Fruit fly (Drosophila melanogaster): ENCODE results near the gene TotE.
A peak's percentile ranks its signal among the peaks of the same experiment; 100 is the strongest.

The TotE gene

dm6 chr2L:19866540-19867318 is 46.6 kb downstream of the TotE start (continued):
- no peak for TF ChIP-seq Myb (GFP tag; optimal IDR thresholded peaks at IDR 0.05)
- no peak for TF ChIP-seq CG34376 (GFP tag; optimal IDR thresholded peaks at IDR 0.05)
- no peak for TF ChIP-seq CG7745 (tag; optimal IDR thresholded peaks at IDR 0.05)
- TF ChIP-seq CG8359 (GFP tag; optimal IDR thresholded peaks at IDR 0.05; ENCODE audit: borderline replicate concordance) = peak; percentile 10
- TF ChIP-seq Hmx (GFP tag; optimal IDR thresholded peaks at IDR 0.05) = no peak
- TF ChIP-seq Spps (tag; optimal IDR thresholded peaks at IDR 0.05) = peak; percentile 9
- peak; percentile 61 for TF ChIP-seq D19A (tag; optimal IDR thresholded peaks at IDR 0.05)
- peak; percentile 93 for TF ChIP-seq kni (GFP tag; optimal IDR thresholded peaks at IDR 0.05)
- peak; percentile 66; the same call in 1 of the 3 replicates for TF ChIP-seq CG11456 (GFP tag; IDR thresholded peaks at IDR 0.05)
- TF ChIP-seq knrl (GFP tag; IDR thresholded peaks at IDR 0.05; ENCODE audit: partially characterized antibody) = no peak
- TF ChIP-seq vfl (GFP tag; optimal IDR thresholded peaks at IDR 0.05) = peak; percentile 17
- peak; percentile 44 for TF ChIP-seq CHES-1-like (GFP tag; optimal IDR thresholded peaks at IDR 0.05)
- TF ChIP-seq CG6813 (GFP tag; optimal IDR thresholded peaks at IDR 0.05) = peak; percentile 9
- TF ChIP-seq Sry-δ (GFP tag; optimal IDR thresholded peaks at IDR 0.05) = no peak
- TF ChIP-seq cas (GFP tag; IDR thresholded peaks at IDR 0.05) = no peak
- 0 out of 3 replicates have a peak, but pooled peaks have one; percentile 30 for TF ChIP-seq CG6175 (GFP tag; IDR thresholded peaks at IDR 0.05)
- TF ChIP-seq HLH54F (GFP tag; optimal IDR thresholded peaks at IDR 0.05) = peak; percentile 27
- no peak for TF ChIP-seq kah (GFP tag; optimal IDR thresholded peaks at IDR 0.05)
- no peak for TF ChIP-seq Opbp (GFP tag; IDR thresholded peaks at IDR 0.05; ENCODE audit: partially characterized antibody)
- peak; percentile 41 for TF ChIP-seq Antp (GFP tag; optimal IDR thresholded peaks at IDR 0.05)
- peak; percentile 39 for TF ChIP-seq PHDP (tag; optimal IDR thresholded peaks at IDR 0.05)
- TF ChIP-seq Gsc (GFP tag; IDR thresholded peaks at IDR 0.05) = no peak
- TF ChIP-seq dm (GFP tag; optimal IDR thresholded peaks at IDR 0.05) = no peak
- TF ChIP-seq CG18476 (GFP tag; optimal IDR thresholded peaks at IDR 0.05) = no peak
- TF ChIP-seq CG1024 (GFP tag; IDR thresholded peaks at IDR 0.05) = no peak
- no peak for TF ChIP-seq CG7271 (tag; optimal IDR thresholded peaks at IDR 0.05)
- TF ChIP-seq CG4282 (GFP tag; optimal IDR thresholded peaks at IDR 0.05) = no peak
- no peak for TF ChIP-seq CG10147 (GFP tag; optimal IDR thresholded peaks at IDR 0.05)
- TF ChIP-seq BtbVII (GFP tag; optimal IDR thresholded peaks at IDR 0.05) = no peak
- no peak for TF ChIP-seq Trl (optimal IDR thresholded peaks at IDR 0.05)
- peak; percentile 9 for TF ChIP-seq Trl (GFP tag; optimal IDR thresholded peaks at IDR 0.05)
- TF ChIP-seq CG6254 (GFP tag; optimal IDR thresholded peaks at IDR 0.05) = peak; percentile 32
- TF ChIP-seq CG11696 (GFP tag; IDR thresholded peaks at IDR 0.05) = no peak
- TF ChIP-seq Dbx (GFP tag; IDR thresholded peaks at IDR 0.05) = no peak
- TF ChIP-seq CG6689 (GFP tag; IDR thresholded peaks at IDR 0.05) = peak; percentile 55
- no peak for TF ChIP-seq rib (GFP tag; IDR thresholded peaks at IDR 0.05)
- TF ChIP-seq CG17328 (GFP tag; IDR thresholded peaks at IDR 0.05) = 0 out of 2 replicates have a peak, but pooled peaks have one; percentile 34
- TF ChIP-seq Sox100B (GFP tag; optimal IDR thresholded peaks at IDR 0.05) = peak; percentile 57
- TF ChIP-seq gsb-n (tag; optimal IDR thresholded peaks at IDR 0.05) = peak; percentile 45
- TF ChIP-seq Ssrp (tag; optimal IDR thresholded peaks at IDR 0.05) = peak; percentile 43
- no peak for TF ChIP-seq kay (GFP tag; optimal IDR thresholded peaks at IDR 0.05)
- TF ChIP-seq CG1832 (GFP tag; optimal IDR thresholded peaks at IDR 0.05) = no peak
- TF ChIP-seq fd102C (GFP tag; optimal IDR thresholded peaks at IDR 0.05) = no peak
- TF ChIP-seq CG1647 (GFP tag; optimal IDR thresholded peaks at IDR 0.05) = no peak
- no peak for TF ChIP-seq run (tag; optimal IDR thresholded peaks at IDR 0.05)
- no peak for TF ChIP-seq HLH4C (GFP tag; IDR thresholded peaks at IDR 0.05; ENCODE audit: partially characterized antibody)
- peak; percentile 24 for TF ChIP-seq gcm (GFP tag; optimal IDR thresholded peaks at IDR 0.05)
- peak in 1 of 3 experiments; percentile 71 for TF ChIP-seq lola (GFP tag; optimal IDR thresholded peaks at IDR 0.05)
- no peak for TF ChIP-seq CG8944 (GFP tag; optimal IDR thresholded peaks at IDR 0.05)

All from whole organism, embryonic.